Worm (Caenorhabditis elegans) whole organism, L3 larva: ENCODE results near the gene prp-39.
"Not testable (repeated sequence)": the region's sequence is repeated elsewhere in the genome, so short reads cannot be mapped to it uniquely, and the experiment has no call there.

ENCODE experiments used
- ZK546.5 ChIP-seq: sonication (generic microtip); optimal IDR thresholded peaks from 2 replicates; lab custom pipeline; 2017; ENCODE audit warnings: missing biosample characterization, missing genetic modification characterization
- ama-1 ChIP-seq: fragments of 150-350 bp; optimal IDR thresholded peaks from 2 replicates; lab custom pipeline; 2018
- ceh-82 ChIP-seq: fragments of 150-350 bp; optimal IDR thresholded peaks from 2 replicates; lab custom pipeline; 2014; ENCODE audit warnings: missing biosample characterization, missing genetic modification characterization
- egl-5 ChIP-seq: fragments of 150-350 bp; optimal IDR thresholded peaks from 2 replicates; lab custom pipeline; 2017; ENCODE audit warnings: missing biosample characterization, missing genetic modification reagents, missing genetic modification characterization, inconsistent platforms
- elt-1 ChIP-seq: fragments of 150-350 bp; optimal IDR thresholded peaks from 2 replicates; lab custom pipeline; 2014; ENCODE audit warnings: missing biosample characterization, missing genetic modification characterization
- elt-2 ChIP-seq: sonication (generic microtip); optimal IDR thresholded peaks from 2 replicates; lab custom pipeline; 2016; ENCODE audit warnings: missing genetic modification reagents, mild to moderate bottlenecking, missing genetic modification characterization, missing compliant biosample characterization
- eor-1 ChIP-seq, 2 experiments: fragments of 150-350 bp; optimal IDR thresholded peaks; 2 replicates each; lab custom pipeline; 2014 to 2018; ENCODE audit warnings: missing biosample characterization in 2 of 2, missing genetic modification characterization in 2 of 2
- fkh-2 ChIP-seq: fragments of 150-350 bp; optimal IDR thresholded peaks from 2 replicates; lab custom pipeline; 2014; ENCODE audit warnings: missing biosample characterization, missing genetic modification reagents, missing genetic modification characterization
- fos-1 ChIP-seq: fragments of 150-350 bp; optimal IDR thresholded peaks from 2 replicates; lab custom pipeline; 2014; ENCODE audit warnings: missing biosample characterization, missing genetic modification characterization
- hmg-11 ChIP-seq: sonication (generic microtip); optimal IDR thresholded peaks from 2 replicates; lab custom pipeline; 2016; ENCODE audit warnings: missing genetic modification characterization, missing compliant biosample characterization
- lin-15B ChIP-seq: fragments of 150-350 bp; optimal IDR thresholded peaks from 2 replicates; lab custom pipeline; 2014; ENCODE audit warnings: missing biosample characterization, missing genetic modification characterization
- lin-39 ChIP-seq: fragments of 150-350 bp; optimal IDR thresholded peaks from 2 replicates; lab custom pipeline; 2018; ENCODE audit warnings: missing biosample characterization, missing genetic modification reagents, missing genetic modification characterization
- lsy-12 ChIP-seq: sonication (generic microtip); optimal IDR thresholded peaks from 2 replicates; lab custom pipeline; 2016; ENCODE audit warnings: mild to moderate bottlenecking, missing genetic modification characterization, missing compliant biosample characterization
- nfya-1 ChIP-seq: sonication (generic microtip); optimal IDR thresholded peaks from 2 replicates; lab custom pipeline; 2017; ENCODE audit warnings: missing genetic modification characterization, mild to moderate bottlenecking, missing compliant biosample characterization, antibody characterized with exemption, moderate library complexity; ENCODE audit not compliant: insufficient read depth
- nhr-11 ChIP-seq: fragments of 150-350 bp; optimal IDR thresholded peaks from 2 replicates; lab custom pipeline; 2014; ENCODE audit warnings: missing biosample characterization, missing genetic modification characterization
- nhr-12 ChIP-seq: fragments of 150-350 bp; optimal IDR thresholded peaks from 2 replicates; lab custom pipeline; 2014; ENCODE audit warnings: missing biosample characterization, missing genetic modification characterization
- nhr-23 ChIP-seq: fragments of 150-350 bp; optimal IDR thresholded peaks from 2 replicates; lab custom pipeline; 2014; ENCODE audit warnings: missing biosample characterization, missing genetic modification reagents, missing genetic modification characterization
- nhr-237 ChIP-seq: fragments of 150-350 bp; optimal IDR thresholded peaks from 2 replicates; lab custom pipeline; 2014; ENCODE audit warnings: missing biosample characterization, missing genetic modification characterization
- nhr-25 ChIP-seq: sonication (generic microtip); optimal IDR thresholded peaks from 2 replicates; lab custom pipeline; 2017; ENCODE audit warnings: missing biosample characterization, missing genetic modification characterization
- nhr-67 ChIP-seq: fragments of 150-350 bp; optimal IDR thresholded peaks from 2 replicates; lab custom pipeline; 2014; ENCODE audit warnings: missing biosample characterization, missing genetic modification characterization
- pha-4 ChIP-seq: fragments of 150-350 bp; optimal IDR thresholded peaks from 2 replicates; lab custom pipeline; 2014; ENCODE audit warnings: missing biosample characterization, missing genetic modification reagents, missing genetic modification characterization
- pqm-1 ChIP-seq: fragments of 150-350 bp; optimal IDR thresholded peaks from 2 replicates; lab custom pipeline; 2017; ENCODE audit warnings: missing biosample characterization, missing genetic modification characterization, inconsistent platforms
- sea-2 ChIP-seq: fragments of 150-350 bp; sonication (generic microtip); optimal IDR thresholded peaks from 4 replicates; lab custom pipeline; 2014; ENCODE audit warnings: missing biosample characterization, missing genetic modification reagents, missing genetic modification characterization
- skn-1 ChIP-seq: fragments of 150-350 bp; optimal IDR thresholded peaks from 2 replicates; lab custom pipeline; 2014; ENCODE audit warnings: missing biosample characterization, missing genetic modification characterization
- snpc-4 ChIP-seq: fragments of 150-350 bp; optimal IDR thresholded peaks from 2 replicates; lab custom pipeline; 2014; ENCODE audit warnings: missing biosample characterization, missing genetic modification characterization
- zag-1 ChIP-seq: fragments of 150-350 bp; optimal IDR thresholded peaks from 2 replicates; lab custom pipeline; 2014; ENCODE audit warnings: missing biosample characterization, missing genetic modification characterization

Gene prp-39

ce11 chrV:5663317-5663716 is 19.1 kb downstream of the prp-39 start, which contains the start of gene C14C11.1:
TSS of gene C14C11.1 (plus strand) at chrV:5663617.
- not testable (repeated sequence) for TF ChIP-seq nhr-12 (tag; lab: Kevin White, UChicago); egl-5; fkh-2 (tag; lab: Kevin White, UChicago)
- TF ChIP-seq, all 47 proteins: peak for 0; not testable (repeated sequence) for 47

ce11 chrV:5660604-5661209 is 21.7 kb downstream of the prp-39 start, which contains the start of the genes mut-14 and C14C11.2:
TSS of gene mut-14 (minus strand) at chrV:5660704.
TSS of gene C14C11.2 (plus strand) at chrV:5661159.
- TF ChIP-seq fkh-2 (tag; lab: Kevin White, UChicago) = no peak
- TF ChIP-seq ceh-82 (tag; lab: Kevin White, UChicago) = no peak
- TF ChIP-seq pqm-1 = no peak
- no peak for TF ChIP-seq zag-1 (tag; lab: Kevin White, UChicago)
- no peak for TF ChIP-seq sea-2 (GFP tag; lab: Kevin White, UChicago)
- no peak for TF ChIP-seq fos-1
- no peak for TF ChIP-seq nhr-67
- TF ChIP-seq snpc-4 (tag; lab: Kevin White, UChicago) = no peak
- TF ChIP-seq lsy-12 = no peak
- TF ChIP-seq nfya-1 (tag; lab: Kevin White, UChicago) = no peak
- TF ChIP-seq lin-39 (tag; lab: Kevin White, UChicago) = no peak
- no peak for TF ChIP-seq elt-1 (tag; lab: Kevin White, UChicago)
- TF ChIP-seq, all 47 proteins: peak for 0

- TF ChIP-seq pha-4 (tag; lab: Kevin White, UChicago) (peak; percentile 13), ama-1 (lab: Kevin White, UChicago) (no peak), elt-2 (peak; percentile 45), skn-1 (tag; lab: Kevin White, UChicago) (no peak), nhr-237 (tag; lab: Kevin White, UChicago) (no peak), nhr-25 (tag; lab: Kevin White, UChicago) (no peak), pqm-1 (peak; percentile 56), fkh-2 (tag; lab: Kevin White, UChicago) (no peak)
- TF ChIP-seq, all 47 proteins: peak for 3
Observed at ce11 chrV:5653990-5654499, 28.4 kb downstream of the prp-39 start, which contains the start of gene hex-2. TSS of gene hex-2 (plus strand) at chrV:5654449.

- TF ChIP-seq ZK546.5 (no peak), egl-5 (no peak), hmg-11 (tag; lab: Kevin White, UChicago) (no peak), nhr-25 (tag; lab: Kevin White, UChicago) (no peak), nhr-23 (tag; lab: Kevin White, UChicago) (no peak), nhr-67 (no peak)
Observed at ce11 chrV:5651905-5652304, 30.5 kb downstream of the prp-39 start.

ce11 chrV:5647359-5647758 is 35.1 kb downstream of the prp-39 start, which contains the start of gene C14C11.4:
TSS of gene C14C11.4 (plus strand) at chrV:5647610.
- TF ChIP-seq zag-1 (tag; lab: Kevin White, UChicago) = no peak
- peak; percentile 41 for TF ChIP-seq pqm-1
- peak; percentile 72 for TF ChIP-seq elt-2

ce11 chrV:5644171-5644570 is 38.3 kb downstream of the prp-39 start, which contains the start of gene srx-117:
TSS of gene srx-117 (plus strand) at chrV:5644471.
- no peak for TF ChIP-seq eor-1 (tag; optimal IDR thresholded peaks at IDR 0.05; lab: Kevin White, UChicago)

ce11 chrV:5640072-5640471 is 42.4 kb downstream of the prp-39 start:
- TF ChIP-seq lin-15B (tag; lab: Kevin White, UChicago) = peak; percentile 27

- TF ChIP-seq pqm-1 = peak; percentile 38
- peak; percentile 82 for TF ChIP-seq elt-2
- TF ChIP-seq nhr-11 = no peak
- TF ChIP-seq, all 47 proteins: peak for 2
Observed at ce11 chrV:5634445-5634844, 48.0 kb downstream of the prp-39 start.
